Worm (Caenorhabditis elegans) whole organism, young adult: ENCODE results near the gene pigq-1.

Experiments used
- B0336.3 ChIP-seq: fragments of 200-800 bp; sonication (Bioruptor generic); IDR thresholded peaks from 2 replicates; pipeline ENCODE4 v1.3.6; 2022; ENCODE audit warnings: missing genetic modification characterization, missing compliant biosample characterization
- D2030.7 ChIP-seq: fragments of 200-800 bp; sonication (Bioruptor generic); IDR thresholded peaks from 2 replicates; pipeline ENCODE4 v1.3.6; 2022; ENCODE audit warnings: missing genetic modification reagents, missing genetic modification characterization, missing compliant biosample characterization
- F22D6.2 ChIP-seq: sonication (generic microtip); optimal IDR thresholded peaks from 2 replicates; lab custom pipeline; 2016; ENCODE audit warnings: mild to moderate bottlenecking, missing genetic modification characterization, missing compliant biosample characterization
- F33H1.4 ChIP-seq: fragments of 200-800 bp; sonication (Bioruptor generic); IDR thresholded peaks from 2 replicates; pipeline ENCODE4 v1.3.6; 2022; ENCODE audit warnings: missing genetic modification reagents, missing genetic modification characterization, missing compliant biosample characterization
- F49E8.2 ChIP-seq: sonication (generic microtip); optimal IDR thresholded peaks from 3 replicates; lab custom pipeline; 2017; ENCODE audit warnings: missing genetic modification characterization, mild to moderate bottlenecking, missing compliant biosample characterization, antibody characterized with exemption, moderate library complexity; ENCODE audit not compliant: insufficient read depth
- K11D2.4 ChIP-seq: fragments of 200-800 bp; sonication (Bioruptor generic); IDR thresholded peaks from 2 replicates; pipeline ENCODE4 v1.3.6; 2022; ENCODE audit warnings: missing genetic modification reagents, missing genetic modification characterization, missing compliant biosample characterization
- T07F8.4 ChIP-seq: sonication (generic microtip); optimal IDR thresholded peaks from 2 replicates; lab custom pipeline; 2016; ENCODE audit warnings: mild to moderate bottlenecking, missing genetic modification characterization, moderate library complexity, missing compliant biosample characterization
- Y53G8AR.9 ChIP-seq: fragments of 200-800 bp; sonication (Bioruptor generic); conservative IDR thresholded peaks from 2 replicates; pipeline ENCODE4 v1.3.6; 2022; ENCODE audit warnings: missing genetic modification reagents, missing genetic modification characterization, missing compliant biosample characterization
- attf-3 ChIP-seq: fragments of 200-800 bp; sonication (Bioruptor generic); conservative IDR thresholded peaks from 2 replicates; pipeline ENCODE4 v1.3.6; 2022; ENCODE audit warnings: missing genetic modification reagents, missing genetic modification characterization, missing compliant biosample characterization
- attf-5 ChIP-seq: fragments of 200-800 bp; sonication (Bioruptor generic); optimal IDR thresholded peaks from 2 replicates; lab custom pipeline; 2018; ENCODE audit warnings: mild to moderate bottlenecking, missing genetic modification characterization, missing compliant biosample characterization
- ceh-100 ChIP-seq: fragments of 200-800 bp; sonication (Bioruptor generic); IDR thresholded peaks from 2 replicates; pipeline ENCODE4 v1.3.6; 2022; ENCODE audit warnings: missing genetic modification reagents, missing genetic modification characterization, missing compliant biosample characterization
- ceh-27 ChIP-seq: fragments of 200-800 bp; sonication (Bioruptor generic); optimal IDR thresholded peaks from 2 replicates; lab custom pipeline; 2018; ENCODE audit warnings: mild to moderate bottlenecking, missing genetic modification characterization, moderate library complexity, missing compliant biosample characterization
- ceh-58 ChIP-seq: fragments of 200-800 bp; sonication (Bioruptor generic); IDR thresholded peaks from 2 replicates; pipeline ENCODE4 v1.3.6; 2022; ENCODE audit warnings: missing genetic modification characterization, missing compliant biosample characterization
- ceh-91 ChIP-seq: fragments of 200-800 bp; sonication (Bioruptor generic); IDR thresholded peaks from 2 replicates; pipeline ENCODE4 v1.3.6; 2022; ENCODE audit warnings: missing genetic modification reagents, missing genetic modification characterization, missing compliant biosample characterization
- dox-1 ChIP-seq: fragments of 200-800 bp; sonication (Bioruptor generic); IDR thresholded peaks from 2 replicates; pipeline ENCODE4 v1.3.6; 2022; ENCODE audit warnings: missing genetic modification reagents, missing genetic modification characterization, missing compliant biosample characterization
- dpff-1 ChIP-seq: sonication (generic microtip); optimal IDR thresholded peaks from 2 replicates; lab custom pipeline; 2017; ENCODE audit warnings: mild to moderate bottlenecking, missing genetic modification characterization, missing compliant biosample characterization
- dpl-1 ChIP-seq: fragments of 150-350 bp; optimal IDR thresholded peaks from 2 replicates; lab custom pipeline; 2014; ENCODE audit warnings: missing biosample characterization, missing genetic modification reagents, missing genetic modification characterization
- efl-1 ChIP-seq: fragments of 150-350 bp; optimal IDR thresholded peaks from 2 replicates; lab custom pipeline; 2014; ENCODE audit warnings: missing biosample characterization, missing genetic modification reagents, missing genetic modification characterization
- egl-18 ChIP-seq: fragments of 200-800 bp; sonication (Bioruptor generic); IDR thresholded peaks from 2 replicates; pipeline ENCODE4 v1.3.6; 2022; ENCODE audit warnings: missing genetic modification reagents, missing genetic modification characterization, missing compliant biosample characterization
- hmg-1.2 ChIP-seq: fragments of 200-800 bp; sonication (Bioruptor generic); IDR thresholded peaks from 2 replicates; pipeline ENCODE4 v1.3.6; 2022; ENCODE audit warnings: missing genetic modification reagents, missing genetic modification characterization, missing compliant biosample characterization
- hmg-20 ChIP-seq: fragments of 200-800 bp; sonication (Bioruptor generic); IDR thresholded peaks from 2 replicates; pipeline ENCODE4 v1.3.6; 2022; ENCODE audit warnings: missing genetic modification reagents, missing genetic modification characterization, missing compliant biosample characterization
- hsf-1 ChIP-seq: fragments of 200-800 bp; sonication (Bioruptor generic); IDR thresholded peaks from 2 replicates; pipeline ENCODE4 v1.3.6; 2022; ENCODE audit warnings: missing genetic modification reagents, missing genetic modification characterization, missing compliant biosample characterization
- lag-1 ChIP-seq: fragments of 200-800 bp; sonication (Bioruptor generic); IDR thresholded peaks from 2 replicates; pipeline ENCODE4 v1.3.6; 2022; ENCODE audit warnings: missing genetic modification reagents, missing genetic modification characterization, missing compliant biosample characterization
- let-607 ChIP-seq, 2 experiments: fragments of 200-800 bp in 1 of 2; sonication (Bioruptor generic) in 1 of 2; sonication (generic microtip) in 1 of 2; optimal IDR thresholded peaks; 2 replicates each; lab custom pipeline; 2016 to 2018; ENCODE audit warnings: mild to moderate bottlenecking in 2 of 2, missing compliant biosample characterization in 2 of 2, missing genetic modification characterization in 2 of 2, moderate library complexity in 2 of 2, missing genotype in 1 of 2
- lin-35 ChIP-seq, 3 experiments: fragments of 150-350 bp in 2 of 3; sonication (generic microtip) in 1 of 3; optimal IDR thresholded peaks; 2 replicates each; lab custom pipeline; 2014 to 2018; ENCODE audit warnings: missing biosample characterization in 3 of 3, missing genetic modification characterization in 3 of 3, missing genetic modification reagents in 3 of 3
- lin-54 ChIP-seq: fragments of 200-800 bp; sonication (Bioruptor generic); optimal IDR thresholded peaks from 2 replicates; lab custom pipeline; 2018; ENCODE audit warnings: mild to moderate bottlenecking, missing genetic modification characterization, missing compliant biosample characterization
- lsl-1 ChIP-seq: fragments of 200-800 bp; sonication (Bioruptor generic); optimal IDR thresholded peaks from 2 replicates; lab custom pipeline; 2018; ENCODE audit warnings: mild to moderate bottlenecking, missing genetic modification characterization, moderate library complexity, missing compliant biosample characterization
- madf-10 ChIP-seq: sonication (generic microtip); optimal IDR thresholded peaks from 2 replicates; lab custom pipeline; 2016; ENCODE audit warnings: mild to moderate bottlenecking, missing genetic modification characterization, missing compliant biosample characterization
- madf-6 ChIP-seq: fragments of 200-800 bp; sonication (Bioruptor generic); IDR thresholded peaks from 2 replicates; pipeline ENCODE4 v1.3.6; 2022; ENCODE audit warnings: missing genetic modification reagents, missing genetic modification characterization, missing compliant biosample characterization
- madf-8 ChIP-seq: fragments of 200-800 bp; sonication (Bioruptor generic); conservative IDR thresholded peaks from 2 replicates; pipeline ENCODE4 v1.3.6; 2022; ENCODE audit warnings: missing genetic modification reagents, missing genetic modification characterization, missing compliant biosample characterization
- nfya-2 ChIP-seq: fragments of 200-800 bp; sonication (Bioruptor generic); IDR thresholded peaks from 2 replicates; pipeline ENCODE4 v1.3.6; 2022; ENCODE audit warnings: missing genetic modification reagents, missing genetic modification characterization, missing compliant biosample characterization
- nfyb-1 ChIP-seq: fragments of 200-800 bp; sonication (Bioruptor generic); IDR thresholded peaks from 2 replicates; pipeline ENCODE4 v1.3.6; 2022; ENCODE audit warnings: missing genetic modification reagents, missing genetic modification characterization, missing compliant biosample characterization
- pha-4 ChIP-seq: fragments of 150-350 bp; sonication (generic microtip); optimal IDR thresholded peaks from 2 replicates; lab custom pipeline; 2014; ENCODE audit warnings: missing biosample characterization, missing genetic modification reagents, missing genetic modification characterization
- repo-1 ChIP-seq: sonication (generic microtip); optimal IDR thresholded peaks from 2 replicates; lab custom pipeline; 2017; ENCODE audit warnings: mild to moderate bottlenecking, missing genetic modification characterization, missing compliant biosample characterization
- snpc-3.4 ChIP-seq: sonication (generic microtip); optimal IDR thresholded peaks from 2 replicates; lab custom pipeline; 2017; ENCODE audit warnings: missing genetic modification characterization, mild to moderate bottlenecking, missing compliant biosample characterization, antibody characterized with exemption, moderate library complexity, missing genotype, missing genetic modification reagents
- sptf-2 ChIP-seq: fragments of 200-800 bp; sonication (Bioruptor generic); optimal IDR thresholded peaks from 2 replicates; lab custom pipeline; 2018; ENCODE audit warnings: mild to moderate bottlenecking, missing genetic modification characterization, missing compliant biosample characterization
- tlf-1 ChIP-seq: fragments of 200-800 bp; sonication (Bioruptor generic); optimal IDR thresholded peaks from 2 replicates; lab custom pipeline; 2018; ENCODE audit warnings: mild to moderate bottlenecking, missing genetic modification characterization, missing compliant biosample characterization
- unc-130 ChIP-seq: sonication (generic microtip); optimal IDR thresholded peaks from 2 replicates; lab custom pipeline; 2016; ENCODE audit warnings: missing genetic modification reagents, missing genetic modification characterization, missing compliant biosample characterization
- xnd-1 ChIP-seq: sonication (generic microtip); optimal IDR thresholded peaks from 2 replicates; lab custom pipeline; 2016; ENCODE audit warnings: missing genotype, missing genetic modification reagents, missing genetic modification characterization, missing compliant biosample characterization
- zfh-2 ChIP-seq: fragments of 200-800 bp; sonication (Bioruptor generic); conservative IDR thresholded peaks from 2 replicates; pipeline ENCODE4 v1.3.6; 2022; ENCODE audit warnings: missing genetic modification reagents, missing genetic modification characterization, missing compliant biosample characterization
- ztf-18 ChIP-seq: sonication (generic microtip); optimal IDR thresholded peaks from 2 replicates; lab custom pipeline; 2016; ENCODE audit warnings: missing genotype, mild to moderate bottlenecking, missing genetic modification characterization, missing compliant biosample characterization
- ztf-26 ChIP-seq: sonication (generic microtip); optimal IDR thresholded peaks from 2 replicates; lab custom pipeline; 2017; ENCODE audit warnings: missing genetic modification characterization, missing compliant biosample characterization

Gene pigq-1

ce11 chrIV:11154425-11155114 is 7.5 kb upstream of the pigq-1 start, which contains the start of gene C08F8.3:
Gene C08F8.3, plus strand, starts transcription at chrIV:11155044.
- peak; percentile 95 for TF ChIP-seq efl-1 (GFP tag; lab: Kevin White, UChicago)
- peak; percentile 76 for TF ChIP-seq F33H1.4 (GFP tag; lab: Robert Waterston, UW)
- TF ChIP-seq madf-8 (GFP tag; lab: Robert Waterston, UW), result peak; percentile 92
- peak; percentile 50 for TF ChIP-seq F49E8.2 (tag; lab: Kevin White, UChicago)
- TF ChIP-seq nfya-2 (GFP tag; lab: Robert Waterston, UW), result 0 out of 2 replicates have a peak, but pooled peaks have one; percentile 90
- TF ChIP-seq nfyb-1 (GFP tag; lab: Robert Waterston, UW), result peak; percentile 93
- 0 out of 2 replicates have a peak, but pooled peaks have one; percentile 23 for TF ChIP-seq ceh-100 (GFP tag; lab: Robert Waterston, UW)
- TF ChIP-seq ceh-91 (GFP tag; lab: Robert Waterston, UW), result peak; percentile 85
- TF ChIP-seq unc-130 (GFP tag; lab: Kevin White, UChicago), result peak; percentile 31
- peak; percentile 95 for TF ChIP-seq madf-6
- TF ChIP-seq dox-1 (GFP tag; lab: Robert Waterston, UW), result peak; percentile 44; the same call in 1 of the 2 replicates
- TF ChIP-seq lin-54, result peak; percentile 23
- TF ChIP-seq hmg-1.2 (GFP tag; lab: Robert Waterston, UW), result peak; percentile 49
- TF ChIP-seq snpc-3.4 (tag; lab: Kevin White, UChicago), result peak; percentile 77
- peak; percentile 78 for TF ChIP-seq xnd-1
- peak; percentile 81; the same call in 1 of the 2 replicates for TF ChIP-seq hsf-1
- peak; percentile 89 for TF ChIP-seq lsl-1 (GFP tag; lab: Kevin White, UChicago)
- peak; percentile 71 for TF ChIP-seq dpl-1 (GFP tag; lab: Kevin White, UChicago)
- peak; percentile 90 for TF ChIP-seq D2030.7 (GFP tag; lab: Robert Waterston, UW)

ce11 chrIV:11150844-11151243 is 3.8 kb upstream of the pigq-1 start, which contains the start of gene C08F8.2:
Gene C08F8.2, plus strand, starts transcription at chrIV:11150997.
- 0 out of 2 replicates have a peak, but pooled peaks have one; percentile 26 for TF ChIP-seq hsf-1
- no peak for TF ChIP-seq lag-1 (GFP tag; lab: Robert Waterston, UW)
- TF ChIP-seq repo-1, result no peak
- TF ChIP-seq Y53G8AR.9 (GFP tag; lab: Robert Waterston, UW), result 0 out of 2 replicates have a peak, but pooled peaks have one; percentile 54
- TF ChIP-seq lin-54, result peak; percentile 22

ce11 chrIV:11149454-11150163 is 2.6 kb upstream of the pigq-1 start, which contains the start of the genes F01G4.6 and pfd-1:
Gene F01G4.6, minus strand, starts transcription at chrIV:11149504.
Gene pfd-1, plus strand, starts transcription at chrIV:11150113.
- TF ChIP-seq let-607 (tag; optimal IDR thresholded peaks at IDR 0.05; lab: Kevin White, UChicago), result peak in 1 of 2 experiments; percentile 79
- TF ChIP-seq attf-3 (GFP tag; lab: Robert Waterston, UW), result peak; percentile 43; the same call in 1 of the 2 replicates
- peak; percentile 46; the same call in 1 of the 2 replicates for TF ChIP-seq hmg-20
- peak; percentile 80 for TF ChIP-seq lsl-1 (GFP tag; lab: Kevin White, UChicago)
- peak; percentile 72 for TF ChIP-seq ceh-27
- TF ChIP-seq K11D2.4, result peak; percentile 88
- TF ChIP-seq snpc-3.4 (tag; lab: Kevin White, UChicago), result peak; percentile 57
- TF ChIP-seq lin-35 (GFP tag; optimal IDR thresholded peaks at IDR 0.05; lab: Kevin White, UChicago), result peak in 1 of 3 experiments; percentile 91
- peak; percentile 89 for TF ChIP-seq tlf-1 (GFP tag; lab: Kevin White, UChicago)
- TF ChIP-seq ztf-18 (tag; lab: Kevin White, UChicago), result peak; percentile 44
- TF ChIP-seq lin-54, result peak; percentile 84
- TF ChIP-seq egl-18 (GFP tag; lab: Robert Waterston, UW), result no peak
- TF ChIP-seq T07F8.4 (tag; lab: Kevin White, UChicago), result no peak
- TF ChIP-seq attf-5, result peak; percentile 59
- TF ChIP-seq dpff-1 (tag; lab: Kevin White, UChicago), result no peak
- TF ChIP-seq madf-10 (tag; lab: Kevin White, UChicago), result peak; percentile 55
- peak; percentile 23 for TF ChIP-seq F22D6.2 (tag; lab: Kevin White, UChicago)
- TF ChIP-seq B0336.3 (GFP tag; lab: Robert Waterston, UW), result 0 out of 2 replicates have a peak, but pooled peaks have one; percentile 64
- TF ChIP-seq pha-4 (tag; lab: Kevin White, UChicago), result peak; percentile 69
- peak; percentile 65 for TF ChIP-seq ztf-26 (tag; lab: Kevin White, UChicago)
- TF ChIP-seq zfh-2 (GFP tag; lab: Robert Waterston, UW), result 0 out of 2 replicates have a peak, but pooled peaks have one; percentile 13
- TF ChIP-seq ceh-58, result no peak
- TF ChIP-seq sptf-2 (GFP tag; lab: Kevin White, UChicago), result no peak
